Worm (Caenorhabditis elegans) whole organism, late embryonic: ENCODE data around the gene cpx-2.

Experiments used
- C08G9.2 ChIP-seq: sonication (generic microtip); optimal IDR thresholded peaks from 2 replicates; lab custom pipeline; 2016; ENCODE audit warnings: mild to moderate bottlenecking, missing genetic modification characterization, moderate library complexity, missing compliant biosample characterization
- F13H6.1 ChIP-seq: sonication (generic microtip); optimal IDR thresholded peaks from 2 replicates; lab custom pipeline; 2016; ENCODE audit warnings: missing genetic modification characterization, missing compliant biosample characterization
- ama-1 ChIP-seq: fragments of 150-350 bp; optimal IDR thresholded peaks from 2 replicates; lab custom pipeline; 2014
- ceh-18 ChIP-seq: sonication (generic microtip); optimal IDR thresholded peaks from 2 replicates; lab custom pipeline; 2016; ENCODE audit warnings: missing genetic modification characterization, missing compliant biosample characterization
- ceh-2 ChIP-seq: sonication (generic microtip); optimal IDR thresholded peaks from 2 replicates; lab custom pipeline; 2016; ENCODE audit warnings: missing genotype, missing genetic modification characterization, missing compliant biosample characterization
- ceh-24 ChIP-seq: sonication (generic microtip); optimal IDR thresholded peaks from 2 replicates; lab custom pipeline; 2016; ENCODE audit warnings: mild to moderate bottlenecking, missing genetic modification characterization, missing compliant biosample characterization
- ceh-30 ChIP-seq: fragments of 150-350 bp; optimal IDR thresholded peaks from 2 replicates; lab custom pipeline; 2014; ENCODE audit warnings: missing biosample characterization, missing genetic modification characterization
- ceh-31 ChIP-seq: sonication (generic microtip); optimal IDR thresholded peaks from 2 replicates; lab custom pipeline; 2016; ENCODE audit warnings: missing genetic modification characterization, missing compliant biosample characterization
- ceh-34 ChIP-seq: sonication (generic microtip); optimal IDR thresholded peaks from 2 replicates; lab custom pipeline; 2016; ENCODE audit warnings: mild to moderate bottlenecking, missing genetic modification characterization, missing compliant biosample characterization
- dve-1 ChIP-seq: sonication (generic microtip); optimal IDR thresholded peaks from 2 replicates; lab custom pipeline; 2017; ENCODE audit warnings: antibody characterized with exemption, mild to moderate bottlenecking, missing genetic modification characterization, missing compliant biosample characterization
- elt-2 ChIP-seq: sonication (generic microtip); optimal IDR thresholded peaks from 2 replicates; lab custom pipeline; 2016; ENCODE audit warnings: missing genetic modification reagents, missing genetic modification characterization, missing compliant biosample characterization
- ets-4 ChIP-seq: sonication (generic microtip); optimal IDR thresholded peaks from 2 replicates; lab custom pipeline; 2016; ENCODE audit warnings: missing genetic modification characterization, missing compliant biosample characterization
- fax-1 ChIP-seq: sonication (generic microtip); optimal IDR thresholded peaks from 2 replicates; lab custom pipeline; 2016; ENCODE audit warnings: missing genotype, missing genetic modification characterization, missing compliant biosample characterization
- fkh-6 ChIP-seq: sonication (generic microtip); optimal IDR thresholded peaks from 2 replicates; lab custom pipeline; 2016; ENCODE audit warnings: missing genetic modification characterization, missing compliant biosample characterization
- hlh-13 ChIP-seq: fragments of 200-800 bp; sonication (Bioruptor generic); optimal IDR thresholded peaks from 2 replicates; lab custom pipeline; 2018; ENCODE audit warnings: mild to moderate bottlenecking, missing genetic modification characterization, missing compliant biosample characterization
- hlh-30 ChIP-seq: sonication (generic microtip); optimal IDR thresholded peaks from 2 replicates; lab custom pipeline; 2017; ENCODE audit warnings: antibody characterized with exemption, missing genetic modification characterization, missing compliant biosample characterization; ENCODE audit not compliant: insufficient read depth
- hlh-6 ChIP-seq: sonication (generic microtip); optimal IDR thresholded peaks from 2 replicates; lab custom pipeline; 2016; ENCODE audit warnings: missing genotype, missing genetic modification characterization, missing compliant biosample characterization
- hlh-8 ChIP-seq: sonication (generic microtip); optimal IDR thresholded peaks from 2 replicates; lab custom pipeline; 2016; ENCODE audit warnings: missing genotype, missing genetic modification characterization, missing compliant biosample characterization
- lim-6 ChIP-seq: sonication (generic microtip); optimal IDR thresholded peaks from 2 replicates; lab custom pipeline; 2016; ENCODE audit warnings: missing genetic modification characterization, missing compliant biosample characterization
- lin-11 ChIP-seq: fragments of 200-800 bp; sonication (Bioruptor generic); optimal IDR thresholded peaks from 2 replicates; lab custom pipeline; 2018; ENCODE audit warnings: mild to moderate bottlenecking, missing genetic modification characterization, missing compliant biosample characterization
- madf-2 ChIP-seq: sonication (generic microtip); optimal IDR thresholded peaks from 2 replicates; lab custom pipeline; 2017; ENCODE audit warnings: missing genetic modification characterization, missing compliant biosample characterization
- mec-3 ChIP-seq: sonication (generic microtip); optimal IDR thresholded peaks from 2 replicates; lab custom pipeline; 2016; ENCODE audit warnings: borderline replicate concordance, missing genetic modification characterization, missing compliant biosample characterization
- nfya-1 ChIP-seq: sonication (generic microtip); optimal IDR thresholded peaks from 2 replicates; lab custom pipeline; 2017; ENCODE audit warnings: missing genetic modification characterization, mild to moderate bottlenecking, missing compliant biosample characterization, antibody characterized with exemption, moderate library complexity
- nhr-11 ChIP-seq: fragments of 150-350 bp; optimal IDR thresholded peaks from 2 replicates; lab custom pipeline; 2014; ENCODE audit warnings: missing biosample characterization, missing genetic modification characterization
- nhr-232 ChIP-seq: sonication (generic microtip); optimal IDR thresholded peaks from 2 replicates; lab custom pipeline; 2016; ENCODE audit warnings: missing genetic modification characterization, missing compliant biosample characterization
- npax-4 ChIP-seq: sonication (generic microtip); optimal IDR thresholded peaks from 2 replicates; lab custom pipeline; 2016; ENCODE audit warnings: missing genetic modification characterization, missing compliant biosample characterization
- pag-3 ChIP-seq: sonication (generic microtip); optimal IDR thresholded peaks from 2 replicates; lab custom pipeline; 2016; ENCODE audit warnings: missing compliant biosample characterization, missing genetic modification characterization, borderline replicate concordance
- pha-2 ChIP-seq: sonication (generic microtip); optimal IDR thresholded peaks from 2 replicates; lab custom pipeline; 2017; ENCODE audit warnings: mild to moderate bottlenecking, missing genetic modification characterization, missing compliant biosample characterization
- pqm-1 ChIP-seq: sonication (generic microtip); optimal IDR thresholded peaks from 2 replicates; lab custom pipeline; 2016; ENCODE audit warnings: missing genetic modification characterization, missing compliant biosample characterization
- pros-1 ChIP-seq: fragments of 150-350 bp; optimal IDR thresholded peaks from 2 replicates; lab custom pipeline; 2014; ENCODE audit warnings: missing biosample characterization, missing genetic modification reagents, missing genetic modification characterization
- ref-2 ChIP-seq: sonication (generic microtip); optimal IDR thresholded peaks from 2 replicates; lab custom pipeline; 2016; ENCODE audit warnings: missing genetic modification characterization, missing compliant biosample characterization
- rnt-1 ChIP-seq: sonication (generic microtip); optimal IDR thresholded peaks from 2 replicates; lab custom pipeline; 2016; ENCODE audit warnings: missing genetic modification characterization, missing compliant biosample characterization
- sox-2 ChIP-seq: fragments of 200-800 bp; sonication (Bioruptor generic); IDR thresholded peaks from 2 replicates; pipeline ENCODE4 v1.3.6; 2022; ENCODE audit warnings: missing genetic modification reagents, missing genetic modification characterization, missing compliant biosample characterization
- sox-4 ChIP-seq: sonication (generic microtip); optimal IDR thresholded peaks from 2 replicates; lab custom pipeline; 2017; ENCODE audit warnings: mild to moderate bottlenecking, missing genetic modification characterization, inconsistent platforms, missing compliant biosample characterization
- syd-9 ChIP-seq: sonication (generic microtip); optimal IDR thresholded peaks from 2 replicates; lab custom pipeline; 2016; ENCODE audit warnings: mild to moderate bottlenecking, missing genetic modification characterization, moderate library complexity, missing compliant biosample characterization
- tbx-7 ChIP-seq: sonication (generic microtip); optimal IDR thresholded peaks from 2 replicates; lab custom pipeline; 2016; ENCODE audit warnings: missing genotype, missing genetic modification characterization, missing compliant biosample characterization
- ttx-3 ChIP-seq: sonication (generic microtip); optimal IDR thresholded peaks from 2 replicates; lab custom pipeline; 2016; ENCODE audit warnings: missing genetic modification reagents, missing genetic modification characterization, missing compliant biosample characterization
- unc-42 ChIP-seq: sonication (generic microtip); optimal IDR thresholded peaks from 2 replicates; lab custom pipeline; 2016; ENCODE audit warnings: missing genotype, missing genetic modification characterization, missing compliant biosample characterization
- unc-55 ChIP-seq: sonication (generic microtip); optimal IDR thresholded peaks from 2 replicates; lab custom pipeline; 2017; ENCODE audit warnings: missing biosample characterization, missing genetic modification reagents, missing genetic modification characterization
- zip-5 ChIP-seq: sonication (generic microtip); optimal IDR thresholded peaks from 2 replicates; lab custom pipeline; 2016; ENCODE audit warnings: missing genetic modification characterization, missing compliant biosample characterization
- ztf-16 ChIP-seq: sonication (generic microtip); optimal IDR thresholded peaks from 2 replicates; lab custom pipeline; 2017; ENCODE audit warnings: missing genetic modification characterization, missing compliant biosample characterization

Gene cpx-2

DNA sequence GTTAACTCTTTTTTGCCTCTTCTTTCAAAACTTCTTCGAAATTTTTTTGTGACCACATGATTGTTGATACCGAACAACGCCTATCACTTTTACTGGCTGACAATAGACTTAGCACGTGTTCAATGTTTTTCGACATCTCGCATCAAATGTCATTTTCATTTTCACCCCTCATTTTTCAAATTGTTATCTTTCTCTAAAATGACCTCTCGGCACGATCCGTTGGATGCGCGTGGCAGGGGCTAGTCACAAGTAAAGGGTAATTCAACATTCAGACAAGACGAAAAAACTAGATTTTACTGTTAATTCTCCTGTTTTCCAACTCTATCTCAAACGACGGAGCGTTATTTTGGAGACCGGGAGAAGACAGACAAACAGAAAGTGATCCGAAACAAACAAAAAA, 42.4 kb upstream of the cpx-2 start, which contains the start of gene F17H10.2:
TSS of gene F17H10.2 (plus strand) at position 316 of the 400 bp plus-strand sequence.
- TF ChIP-seq elt-2 (tag; lab: Kevin White, UChicago) (no peak), hlh-30 (peak; percentile 14), pha-2 (tag; lab: Kevin White, UChicago) (no peak)

DNA sequence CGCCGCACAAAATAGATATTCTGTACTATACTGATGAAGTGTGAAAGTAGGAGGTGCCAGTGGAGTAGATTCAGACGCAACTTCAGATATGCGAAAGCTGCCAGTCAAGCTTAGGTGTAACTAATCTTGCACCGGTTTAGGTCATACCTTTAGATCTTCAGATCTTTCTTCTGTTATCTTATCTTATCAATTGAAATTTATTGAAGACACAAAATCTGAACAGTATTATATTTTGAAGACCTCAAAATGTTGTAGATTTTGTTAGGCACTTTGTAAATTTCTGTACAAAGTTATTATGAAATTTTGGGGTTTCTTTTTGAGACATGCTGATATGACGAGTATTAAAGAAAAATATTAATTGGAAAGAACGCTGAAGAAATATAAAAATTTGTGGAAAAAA, 41.6 kb upstream of the cpx-2 start:
- TF ChIP-seq ttx-3 (no peak), hlh-8 (tag; lab: Kevin White, UChicago) (no peak), ceh-34 (tag; lab: Kevin White, UChicago) (no peak), unc-55 (GFP tag; lab: Kevin White, UChicago) (no peak), ztf-16 (tag; lab: Kevin White, UChicago) (no peak)

DNA sequence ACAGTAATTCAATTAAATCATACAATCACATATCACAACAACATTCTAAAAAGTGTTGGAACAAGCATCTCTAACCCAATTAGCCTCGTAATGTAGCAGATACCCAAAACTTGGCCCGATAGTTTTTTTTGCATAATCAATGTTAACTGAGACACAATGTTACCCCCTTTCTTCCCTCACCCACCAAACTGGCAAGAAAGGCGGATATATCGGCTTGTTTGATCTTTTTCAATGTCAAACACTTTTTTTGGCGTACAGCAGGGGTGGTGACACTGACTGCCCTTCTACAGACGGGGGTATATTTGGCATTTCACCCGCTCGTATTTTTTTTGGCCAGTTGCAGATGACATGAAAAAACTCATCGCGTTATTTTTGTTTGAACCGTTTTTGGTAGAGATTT, 39.0 kb upstream of the cpx-2 start:
- TF ChIP-seq hlh-6 (no peak), ama-1 (no peak), fkh-6 (tag; lab: Kevin White, UChicago) (no peak), fax-1 (tag; lab: Kevin White, UChicago) (no peak), zip-5 (tag; lab: Kevin White, UChicago) (no peak), pag-3 (tag; lab: Kevin White, UChicago) (no peak), ceh-34 (tag; lab: Kevin White, UChicago) (no peak), F13H6.1 (tag; lab: Kevin White, UChicago) (no peak), sox-2 (GFP tag; lab: Robert Waterston, UW) (no peak), ceh-24 (tag; lab: Kevin White, UChicago) (no peak), elt-2 (tag; lab: Kevin White, UChicago) (no peak), ceh-30 (no peak), mec-3 (tag; lab: Kevin White, UChicago) (no peak), lim-6 (no peak)

DNA sequence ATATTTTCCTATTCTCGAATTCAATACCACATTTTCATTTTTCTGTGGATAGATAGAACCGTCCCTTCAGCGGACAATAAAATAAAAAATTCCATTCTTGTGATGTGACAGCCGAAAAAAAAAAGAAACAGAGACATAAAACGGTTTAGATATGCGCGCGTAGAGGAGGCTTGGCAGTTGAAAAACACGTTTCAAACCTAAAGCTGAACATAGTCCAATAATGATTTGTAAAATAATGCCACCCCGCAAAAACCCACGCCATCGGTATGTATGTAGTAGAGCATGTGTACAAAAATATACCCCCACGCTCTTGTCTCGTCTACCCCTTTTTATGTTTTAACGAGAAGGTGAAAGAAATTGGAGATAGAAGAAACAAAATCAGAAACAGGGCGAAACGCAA, 37.6 kb upstream of the cpx-2 start:
- TF ChIP-seq ref-2 (tag; lab: Kevin White, UChicago) (no peak), nhr-232 (tag; lab: Kevin White, UChicago) (no peak), ceh-2 (tag; lab: Kevin White, UChicago) (no peak), F13H6.1 (tag; lab: Kevin White, UChicago) (no peak), madf-2 (tag; lab: Kevin White, UChicago) (no peak), pqm-1 (tag; lab: Kevin White, UChicago) (no peak), tbx-7 (tag; lab: Kevin White, UChicago) (no peak), pros-1 (no peak), ceh-18 (tag; lab: Kevin White, UChicago) (no peak), nhr-11 (tag; lab: Kevin White, UChicago) (no peak), hlh-30 (no peak)

ce11 chrX:13106177-13106761, 35.2 kb upstream of the cpx-2 start:
- no peak for TF ChIP-seq nfya-1 (tag; lab: Kevin White, UChicago)

ce11 chrX:13104966-13105365, 33.9 kb upstream of the cpx-2 start, which contains the start of gene F17H10.1:
F17H10.1 (plus strand) TSS chrX:13105241.
- TF ChIP-seq ets-4 (tag; lab: Kevin White, UChicago) (peak; percentile 70), mec-3 (tag; lab: Kevin White, UChicago) (no peak), hlh-13 (GFP tag; lab: Kevin White, UChicago) (no peak), hlh-30 (peak; percentile 93), unc-42 (tag; lab: Kevin White, UChicago) (no peak), rnt-1 (peak; percentile 60), tbx-7 (tag; lab: Kevin White, UChicago) (peak; percentile 29), ceh-31 (tag; lab: Kevin White, UChicago) (peak; percentile 76), sox-4 (tag; lab: Kevin White, UChicago) (no peak), elt-2 (tag; lab: Kevin White, UChicago) (peak; percentile 56), dve-1 (tag; lab: Kevin White, UChicago) (no peak), ceh-18 (tag; lab: Kevin White, UChicago) (peak; percentile 10), unc-55 (GFP tag; lab: Kevin White, UChicago) (peak; percentile 19), syd-9 (no peak), lin-11 (tag; lab: Kevin White, UChicago) (no peak), ceh-24 (tag; lab: Kevin White, UChicago) (no peak), lim-6 (no peak), sox-2 (GFP tag; lab: Robert Waterston, UW) (no peak), C08G9.2 (peak; percentile 53), pag-3 (tag; lab: Kevin White, UChicago) (no peak), hlh-8 (tag; lab: Kevin White, UChicago) (peak; percentile 9), npax-4 (tag; lab: Kevin White, UChicago) (no peak), pqm-1 (tag; lab: Kevin White, UChicago) (peak; percentile 53), ceh-2 (tag; lab: Kevin White, UChicago) (peak; percentile 57)
